Fruit fly (Drosophila melanogaster) whole organism, pupa: Measurements from ENCODE around the gene Cpr78E.

Source experiments
- CG10348 ChIP-seq: fragments of 200-800 bp; sonication (Bioruptor generic); IDR thresholded peaks from 2 replicates; pipeline ENCODE4 v1.3.6; 2022; ENCODE audit warnings: missing biosample characterization, missing genetic modification characterization
- CG12605 ChIP-seq: fragments of 200-800 bp; sonication (Bioruptor generic); IDR thresholded peaks from 2 replicates; pipeline ENCODE4 v1.3.6; 2022; ENCODE audit warnings: missing biosample characterization, missing genetic modification characterization
- CG13204 ChIP-seq: fragments of 200-800 bp; sonication (Bioruptor generic); optimal IDR thresholded peaks from 2 replicates; lab custom pipeline; 2018; ENCODE audit warnings: missing biosample characterization, mild to moderate bottlenecking, missing genetic modification characterization, moderate library complexity
- CG14655 ChIP-seq: fragments of 200-800 bp; sonication (Bioruptor generic); optimal IDR thresholded peaks from 3 replicates; lab custom pipeline; 2017; ENCODE audit warnings: mild to moderate bottlenecking, missing biosample characterization, missing genetic modification reagents, missing genetic modification characterization
- CG15710 ChIP-seq: fragments of 200-800 bp; sonication (Bioruptor generic); optimal IDR thresholded peaks from 2 replicates; lab custom pipeline; 2018; ENCODE audit warnings: missing biosample characterization, mild to moderate bottlenecking, missing genetic modification characterization, moderate library complexity
- CG17806 ChIP-seq: fragments of 200-800 bp; sonication (Bioruptor generic); optimal IDR thresholded peaks from 2 replicates; lab custom pipeline; 2018; ENCODE audit warnings: missing biosample characterization, mild to moderate bottlenecking, missing genetic modification characterization, moderate library complexity
- CG32121 ChIP-seq: fragments of 200-800 bp; sonication (Bioruptor generic); IDR thresholded peaks from 2 replicates; pipeline ENCODE4 v1.3.6; 2022; ENCODE audit warnings: missing biosample characterization, missing genetic modification characterization
- CG34367 ChIP-seq: fragments of 200-800 bp; sonication (Bioruptor generic); optimal IDR thresholded peaks from 2 replicates; lab custom pipeline; 2018; ENCODE audit warnings: missing biosample characterization, mild to moderate bottlenecking, missing genetic modification characterization
- CG4496 ChIP-seq: fragments of 200-800 bp; sonication (Bioruptor generic); IDR thresholded peaks from 3 replicates; pipeline ENCODE4 v1.3.6; 2022; ENCODE audit warnings: missing biosample characterization, missing genetic modification characterization
- CG8159 ChIP-seq: fragments of 200-800 bp; sonication (Bioruptor generic); optimal IDR thresholded peaks from 3 replicates; lab custom pipeline; 2018; ENCODE audit warnings: missing biosample characterization, mild to moderate bottlenecking, missing genetic modification characterization, moderate library complexity
- CG8301 ChIP-seq: fragments of 200-800 bp; sonication (Bioruptor generic); optimal IDR thresholded peaks from 2 replicates; lab custom pipeline; 2018; ENCODE audit warnings: missing biosample characterization, mild to moderate bottlenecking, missing genetic modification characterization
- CG9948 ChIP-seq: fragments of 200-800 bp; sonication (Bioruptor generic); optimal IDR thresholded peaks from 2 replicates; lab custom pipeline; 2018; ENCODE audit warnings: missing biosample characterization, mild to moderate bottlenecking, missing genetic modification characterization, moderate library complexity
- D1 ChIP-seq: fragments of 200-800 bp; sonication (Bioruptor generic); optimal IDR thresholded peaks from 2 replicates; lab custom pipeline; 2018; ENCODE audit warnings: missing biosample characterization, mild to moderate bottlenecking, missing genetic modification characterization, moderate library complexity
- EcR ChIP-seq: fragments of 200-800 bp; sonication (Bioruptor generic); optimal IDR thresholded peaks from 3 replicates; lab custom pipeline; 2019; ENCODE audit warnings: missing biosample characterization, missing genetic modification characterization, mild to moderate bottlenecking, moderate library complexity, missing genetic modification reagents
- Ets98B ChIP-seq: fragments of 200-800 bp; sonication (Bioruptor generic); IDR thresholded peaks from 2 replicates; pipeline ENCODE4 v1.3.6; 2022; ENCODE audit warnings: missing biosample characterization, missing genetic modification characterization
- Pif1A ChIP-seq: fragments of 200-800 bp; sonication (Bioruptor generic); optimal IDR thresholded peaks from 3 replicates; lab custom pipeline; 2016; ENCODE audit warnings: missing biosample characterization, missing genetic modification characterization
- Pif1B ChIP-seq: fragments of 200-800 bp; sonication (Bioruptor generic); optimal IDR thresholded peaks from 3 replicates; lab custom pipeline; 2016; ENCODE audit warnings: missing biosample characterization, missing genetic modification characterization
- Snoo ChIP-seq: fragments of 200-800 bp; sonication (Bioruptor generic); optimal IDR thresholded peaks from 3 replicates; lab custom pipeline; 2017; ENCODE audit warnings: missing biosample characterization, mild to moderate bottlenecking, missing genetic modification characterization, inconsistent platforms
- fd96Ca ChIP-seq: fragments of 200-800 bp; sonication (Bioruptor generic); IDR thresholded peaks from 3 replicates; pipeline ENCODE4 v1.3.6; 2022; ENCODE audit warnings: missing biosample characterization, missing genetic modification characterization
- gl ChIP-seq: fragments of 200-800 bp; sonication (Bioruptor generic); optimal IDR thresholded peaks from 2 replicates; lab custom pipeline; 2018; ENCODE audit warnings: missing biosample characterization, mild to moderate bottlenecking, missing genetic modification characterization
- rn ChIP-seq: fragments of 200-800 bp; sonication (Bioruptor generic); IDR thresholded peaks from 2 replicates; pipeline ENCODE4 v1.3.6; 2022; ENCODE audit warnings: missing biosample characterization, missing genetic modification characterization

Cpr78E gene

DNA sequence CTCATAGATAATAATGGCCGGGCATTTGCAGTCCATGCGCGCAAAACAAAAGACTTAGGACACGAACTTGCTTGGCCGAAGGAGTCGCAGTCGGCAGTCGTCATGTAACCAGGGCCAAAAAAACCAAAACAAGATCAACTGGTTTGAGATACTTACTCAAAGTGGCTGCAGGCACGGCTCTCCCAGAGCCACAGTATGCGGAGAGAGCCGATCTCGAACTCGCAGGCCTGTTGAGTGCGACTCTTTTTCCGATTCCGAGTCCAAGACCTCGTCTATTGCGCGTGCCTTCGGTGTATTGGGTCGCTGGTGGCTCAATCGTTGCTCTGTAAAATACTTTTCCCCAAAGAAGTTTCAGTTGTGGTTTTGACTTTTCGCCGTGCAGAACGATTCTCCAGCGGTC is 22.2 kb downstream of the Cpr78E start, which contains the start of gene CG43980:
Gene CG43980 (plus strand): TSS at position 352 of the 400 bp plus-strand sequence.
- no peak for TF ChIP-seq Pif1A
- TF ChIP-seq CG9948 (tag; lab: Kevin White, UChicago): no peak

DNA sequence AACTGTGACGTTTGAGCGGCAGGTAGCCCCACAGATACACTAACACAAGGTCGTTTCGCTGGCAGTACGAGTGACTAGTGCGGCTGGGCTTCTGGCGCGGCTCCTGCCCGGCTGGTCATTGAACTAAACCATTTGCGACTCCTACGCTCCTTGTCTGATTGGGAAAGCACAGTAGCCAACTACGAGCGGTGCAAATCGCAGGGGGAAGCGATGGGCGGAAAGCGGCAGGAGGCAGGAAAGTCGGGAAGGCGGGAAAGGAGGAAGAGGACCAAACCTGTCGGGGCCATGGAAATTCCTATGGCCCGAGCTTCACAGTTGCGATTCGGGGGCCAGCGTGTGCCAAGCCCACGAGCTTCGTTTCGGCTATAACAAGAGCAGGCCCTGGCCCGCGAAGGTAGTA is 22.6 kb downstream of the Cpr78E start:
- TF ChIP-seq CG4496 (GFP tag; lab: Robert Waterston, UW) (peak; percentile 41; the same call in 2 of the 3 replicates), CG13204 (GFP tag; lab: Kevin White, UChicago) (peak; percentile 69), Pif1A (no peak), EcR (GFP tag; lab: Kevin White, UChicago) (peak; percentile 91)

DNA sequence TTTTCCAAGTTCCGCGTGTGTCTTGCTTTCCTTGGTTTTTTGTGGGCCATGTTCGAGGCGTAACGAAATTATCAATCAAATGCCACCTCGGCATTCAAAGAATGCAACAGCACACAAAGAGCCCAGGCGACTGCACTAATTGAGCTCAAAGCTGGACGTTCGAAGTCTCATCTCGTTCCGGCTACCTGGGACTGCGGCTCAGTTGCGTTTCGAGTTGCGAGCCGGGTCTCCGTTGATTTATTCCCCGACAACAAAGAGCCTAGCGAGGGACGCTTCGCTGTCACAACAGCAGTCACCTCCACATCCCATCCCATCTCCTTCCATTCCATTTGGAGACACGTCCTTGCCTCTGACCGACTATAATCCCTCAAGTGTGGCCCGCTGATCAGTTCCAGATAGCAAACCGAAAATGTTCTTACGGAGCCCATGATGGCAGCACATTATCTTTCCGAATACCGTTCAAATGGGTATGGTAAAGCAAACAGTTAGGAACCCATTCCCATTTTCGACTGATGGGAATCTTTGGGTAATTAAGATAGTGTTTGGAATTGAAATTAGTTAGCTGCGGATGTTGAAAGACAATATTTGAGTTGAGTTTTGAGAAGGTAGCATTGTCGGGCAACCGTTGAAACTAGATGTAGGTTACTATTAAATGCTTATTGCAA is 23.7 kb downstream of the Cpr78E start:
- TF ChIP-seq D1: no peak
- TF ChIP-seq CG17806 (tag; lab: Kevin White, UChicago): no peak
- TF ChIP-seq EcR (GFP tag; lab: Kevin White, UChicago): no peak
- no peak for TF ChIP-seq CG10348
- no peak for TF ChIP-seq CG32121
- no peak for TF ChIP-seq Pif1B (GFP tag; lab: Kevin White, UChicago)
- TF ChIP-seq rn (GFP tag; lab: Robert Waterston, UW): no peak
- no peak for TF ChIP-seq fd96Ca
- TF ChIP-seq CG8301 (tag; lab: Kevin White, UChicago): no peak
- no peak for TF ChIP-seq CG34367 (tag; lab: Kevin White, UChicago)
- TF ChIP-seq CG14655 (GFP tag; lab: Kevin White, UChicago): no peak
- no peak for TF ChIP-seq Pif1A

DNA sequence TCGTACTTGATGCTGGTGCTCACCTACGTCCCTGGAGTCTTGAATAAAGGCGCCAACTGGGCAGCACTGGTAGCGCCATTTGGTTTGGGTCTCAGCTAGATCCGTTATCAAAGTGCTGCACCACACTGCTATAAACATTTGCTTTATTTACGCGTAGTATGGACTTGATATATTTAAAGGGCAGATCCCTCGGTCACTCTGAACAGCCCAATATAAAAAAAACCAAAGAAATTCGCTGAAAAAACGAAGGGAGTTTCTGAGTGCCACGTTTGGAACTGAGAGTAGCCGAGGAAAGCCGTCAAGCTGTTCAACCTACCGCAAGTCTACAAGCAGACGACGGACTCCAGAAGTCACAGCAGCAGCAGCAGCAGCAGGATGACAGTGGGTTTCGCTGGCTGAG is 26.0 kb downstream of the Cpr78E start, which contains the start of gene Atox1:
Gene Atox1 (plus strand): TSS at position 181 of the 400 bp plus-strand sequence.
- TF ChIP-seq D1 (no peak), fd96Ca (peak; percentile 29; the same call in 1 of the 3 replicates), CG13204 (GFP tag; lab: Kevin White, UChicago) (no peak), CG8159 (tag; lab: Kevin White, UChicago) (peak; percentile 17), gl (tag; lab: Kevin White, UChicago) (peak; percentile 37), CG4496 (GFP tag; lab: Robert Waterston, UW) (peak; percentile 64; the same call in 2 of the 3 replicates), CG10348 (no peak), Pif1A (no peak), CG9948 (tag; lab: Kevin White, UChicago) (no peak), CG14655 (GFP tag; lab: Kevin White, UChicago) (no peak), CG34367 (tag; lab: Kevin White, UChicago) (peak; percentile 14), rn (GFP tag; lab: Robert Waterston, UW) (no peak), CG32121 (no peak; the same call in 1 of the 2 replicates), Ets98B (GFP tag; lab: Robert Waterston, UW) (no peak), Pif1B (GFP tag; lab: Kevin White, UChicago) (no peak), CG17806 (tag; lab: Kevin White, UChicago) (peak; percentile 16), CG15710 (tag; lab: Kevin White, UChicago) (peak; percentile 17), EcR (GFP tag; lab: Kevin White, UChicago) (peak; percentile 58), Snoo (tag; lab: Kevin White, UChicago) (peak; percentile 7), CG12605 (peak; percentile 51; the same call in 1 of the 2 replicates), CG8301 (tag; lab: Kevin White, UChicago) (no peak)

DNA sequence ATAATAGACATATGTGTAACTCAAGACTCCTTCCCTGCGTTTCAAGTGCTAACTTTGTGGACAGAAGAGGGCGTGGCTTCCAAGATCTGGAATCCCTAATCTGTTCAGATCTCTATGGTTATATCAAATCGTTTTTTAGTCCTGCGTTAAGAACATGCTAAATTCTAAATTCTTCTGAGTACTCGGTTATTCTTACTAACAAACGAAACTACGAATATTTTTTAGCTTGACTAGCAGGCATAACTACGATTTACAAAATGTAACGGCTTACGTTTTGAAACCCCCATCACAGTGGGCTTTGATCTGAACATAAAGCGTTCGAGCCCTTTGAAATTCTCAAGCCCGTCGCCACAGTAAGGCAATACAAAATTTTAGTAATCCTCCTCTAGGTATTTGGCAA is 27.7 kb downstream of the Cpr78E start, which contains the start of gene CG32445:
Gene CG32445 (plus strand): TSS at position 301 of the 400 bp plus-strand sequence.
- no peak for TF ChIP-seq D1
- TF ChIP-seq EcR (GFP tag; lab: Kevin White, UChicago): no peak
- no peak for TF ChIP-seq CG15710 (tag; lab: Kevin White, UChicago)

DNA sequence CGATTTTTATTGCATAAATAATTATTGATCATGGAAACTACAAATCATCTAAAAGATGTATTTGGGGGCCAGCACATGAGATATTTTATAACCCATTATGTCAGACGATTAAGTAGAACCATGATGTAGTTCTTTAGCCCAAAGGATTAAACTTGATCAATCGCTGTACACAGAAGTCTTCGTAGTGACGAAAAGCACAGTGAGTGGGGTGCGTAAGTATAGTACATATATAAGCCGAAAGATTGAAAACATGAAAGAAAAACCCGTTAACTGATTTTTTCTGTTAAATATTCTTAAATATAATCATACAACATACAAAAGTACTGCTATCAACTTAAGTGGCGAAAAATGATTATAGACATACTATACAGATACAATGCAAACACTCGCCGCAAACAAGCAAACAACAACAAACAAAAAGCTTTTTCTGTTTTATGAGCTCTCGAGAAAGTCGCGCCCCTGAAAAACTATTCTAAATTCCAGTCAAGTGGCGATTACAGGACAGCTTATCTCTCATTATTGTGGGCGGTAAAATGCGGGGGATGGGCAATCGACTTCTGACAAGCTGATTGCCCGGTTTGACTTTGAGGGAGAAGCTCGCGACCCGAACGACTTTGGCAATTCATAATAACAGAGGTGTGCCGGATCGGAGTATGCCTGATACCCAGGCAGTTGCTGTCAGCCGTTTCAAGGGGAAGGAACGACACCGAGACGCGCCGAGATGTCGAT is 30.4 kb downstream of the Cpr78E start, which contains the start of gene CG32444:
Gene CG32444 (plus strand): TSS at position 683 of the 729 bp plus-strand sequence.
- TF ChIP-seq Pif1A: no peak
- no peak for TF ChIP-seq CG14655 (GFP tag; lab: Kevin White, UChicago)
- no peak for TF ChIP-seq CG32121
- no peak for TF ChIP-seq gl (tag; lab: Kevin White, UChicago)
- no peak for TF ChIP-seq CG13204 (GFP tag; lab: Kevin White, UChicago)
- no peak for TF ChIP-seq Ets98B (GFP tag; lab: Robert Waterston, UW)
- TF ChIP-seq CG9948 (tag; lab: Kevin White, UChicago): no peak

DNA sequence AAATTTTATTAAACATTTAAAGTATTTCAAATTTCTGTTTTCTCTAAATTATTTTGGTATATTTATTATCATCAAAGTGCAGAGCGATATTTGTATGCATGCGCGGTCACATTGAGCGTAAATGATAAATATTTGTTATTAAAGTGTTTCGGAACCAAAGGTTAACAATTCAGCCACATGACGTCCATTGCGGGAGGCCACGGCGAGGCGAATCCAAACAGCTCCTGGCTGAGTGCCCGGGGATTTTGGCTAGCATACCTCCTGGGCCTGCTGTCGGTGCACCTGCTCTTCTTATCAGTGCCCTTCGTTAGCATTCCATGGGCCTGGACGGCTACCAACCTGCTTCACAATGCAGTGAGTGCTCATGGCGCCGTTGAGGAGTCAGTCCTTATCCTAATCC is 31.6 kb downstream of the Cpr78E start, which contains the start of gene ORMDL:
Gene ORMDL (plus strand): TSS at position 98 of the 400 bp plus-strand sequence.
- no peak for TF ChIP-seq Pif1A
- TF ChIP-seq rn (GFP tag; lab: Robert Waterston, UW): no peak
